Worm (Caenorhabditis elegans) whole organism, young adult: ENCODE data around the gene aqp-10.

Experiments used
- F23B12.7 ChIP-seq: sonication (generic microtip); optimal IDR thresholded peaks from 2 replicates; lab custom pipeline; 2017; ENCODE audit warnings: missing genetic modification characterization, mild to moderate bottlenecking, missing compliant biosample characterization, antibody characterized with exemption, moderate library complexity; ENCODE audit not compliant: insufficient read depth
- K12H6.12 ChIP-seq: fragments of 200-800 bp; sonication (Bioruptor generic); optimal IDR thresholded peaks from 2 replicates; lab custom pipeline; 2018; ENCODE audit warnings: mild to moderate bottlenecking, missing genetic modification characterization, missing compliant biosample characterization
- Y95B8A.8 ChIP-seq: fragments of 200-800 bp; sonication (Bioruptor generic); IDR thresholded peaks from 2 replicates; pipeline ENCODE4 v1.3.6; 2022; ENCODE audit warnings: missing genetic modification reagents, missing genetic modification characterization, missing compliant biosample characterization
- ceh-27 ChIP-seq: fragments of 200-800 bp; sonication (Bioruptor generic); optimal IDR thresholded peaks from 2 replicates; lab custom pipeline; 2018; ENCODE audit warnings: mild to moderate bottlenecking, missing genetic modification characterization, moderate library complexity, missing compliant biosample characterization
- dox-1 ChIP-seq: fragments of 200-800 bp; sonication (Bioruptor generic); IDR thresholded peaks from 2 replicates; pipeline ENCODE4 v1.3.6; 2022; ENCODE audit warnings: missing genetic modification reagents, missing genetic modification characterization, missing compliant biosample characterization
- hsf-1 ChIP-seq: fragments of 200-800 bp; sonication (Bioruptor generic); IDR thresholded peaks from 2 replicates; pipeline ENCODE4 v1.3.6; 2022; ENCODE audit warnings: missing genetic modification reagents, missing genetic modification characterization, missing compliant biosample characterization
- mcd-1 ChIP-seq: fragments of 200-800 bp; sonication (Bioruptor generic); IDR thresholded peaks from 2 replicates; pipeline ENCODE4 v1.3.6; 2022; ENCODE audit warnings: missing genetic modification reagents, missing genetic modification characterization, missing compliant biosample characterization
- mxl-1 ChIP-seq: sonication (generic microtip); optimal IDR thresholded peaks from 2 replicates; lab custom pipeline; 2016; ENCODE audit warnings: missing genetic modification characterization, missing compliant biosample characterization
- nfyb-1 ChIP-seq: fragments of 200-800 bp; sonication (Bioruptor generic); IDR thresholded peaks from 2 replicates; pipeline ENCODE4 v1.3.6; 2022; ENCODE audit warnings: missing genetic modification reagents, missing genetic modification characterization, missing compliant biosample characterization
- nhr-179 ChIP-seq: sonication (generic microtip); optimal IDR thresholded peaks from 2 replicates; lab custom pipeline; 2016; ENCODE audit warnings: mild to moderate bottlenecking, missing genetic modification characterization, missing compliant biosample characterization
- somi-1 ChIP-seq: fragments of 200-800 bp; sonication (Bioruptor generic); optimal IDR thresholded peaks from 2 replicates; lab custom pipeline; 2018; ENCODE audit warnings: mild to moderate bottlenecking, missing genetic modification characterization, missing compliant biosample characterization
- ztf-6 ChIP-seq: fragments of 200-800 bp; sonication (Bioruptor generic); IDR thresholded peaks from 2 replicates; pipeline ENCODE4 v1.3.6; 2022; ENCODE audit warnings: missing genetic modification reagents, missing genetic modification characterization, missing compliant biosample characterization

DNA sequence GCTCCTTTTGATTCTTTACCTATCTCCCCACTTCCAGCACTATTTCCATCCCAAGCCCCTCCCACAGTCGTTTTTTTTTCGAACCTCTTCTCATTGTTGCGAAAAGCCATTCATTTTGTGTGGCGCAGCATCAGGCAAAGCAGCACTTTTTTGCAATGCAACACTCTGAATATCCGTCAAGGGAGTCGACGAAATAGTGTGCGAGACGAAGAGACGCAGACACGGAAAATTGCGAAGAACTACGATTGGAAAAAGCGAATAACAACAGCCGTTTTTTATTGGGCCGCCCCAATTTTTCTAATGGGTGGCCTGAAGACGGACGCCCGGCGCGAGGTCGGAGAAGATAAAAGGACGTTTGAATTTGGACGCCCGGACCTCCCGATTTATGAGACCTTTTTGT, 39.8 kb downstream of the aqp-10 start:
- no peak for TF ChIP-seq nfyb-1 (GFP tag; lab: Robert Waterston, UW)
- no peak for TF ChIP-seq somi-1
- TF ChIP-seq ceh-27 (GFP tag; lab: Kevin White, UChicago): no peak
- TF ChIP-seq nhr-179 (tag; lab: Kevin White, UChicago): no peak
- no peak for TF ChIP-seq Y95B8A.8 (GFP tag; lab: Robert Waterston, UW)
- TF ChIP-seq dox-1 (GFP tag; lab: Robert Waterston, UW): no peak
- no peak for TF ChIP-seq F23B12.7 (tag; lab: Kevin White, UChicago)
- no peak for TF ChIP-seq ztf-6 (GFP tag; lab: Robert Waterston, UW)
- TF ChIP-seq mxl-1 (tag; lab: Kevin White, UChicago): no peak
- no peak for TF ChIP-seq hsf-1 (GFP tag; lab: Robert Waterston, UW)
- TF ChIP-seq K12H6.12: no peak
- no peak for TF ChIP-seq mcd-1 (GFP tag; lab: Robert Waterston, UW)
